Fruit fly (Drosophila melanogaster) whole organism, adult: Measurements from ENCODE around the gene DEF8.
A peak's percentile ranks its signal among the peaks of the same experiment; 100 is the strongest.

Source experiments
- CG11617 ChIP-seq: fragments of 200-800 bp; sonication (Bioruptor generic); optimal IDR thresholded peaks from 2 replicates; lab custom pipeline; 2017; ENCODE audit warnings: mild to moderate bottlenecking, missing biosample characterization, missing genetic modification reagents, missing genetic modification characterization
- CG12768 ChIP-seq: fragments of 200-800 bp; sonication (Bioruptor generic); optimal IDR thresholded peaks from 2 replicates; lab custom pipeline; 2017; ENCODE audit warnings: missing biosample characterization, missing genetic modification characterization, mild to moderate bottlenecking, moderate library complexity, missing genetic modification reagents
- CG14711 ChIP-seq: fragments of 200-800 bp; sonication (Bioruptor generic); optimal IDR thresholded peaks from 2 replicates; lab custom pipeline; 2018; ENCODE audit warnings: missing biosample characterization, mild to moderate bottlenecking, missing genetic modification characterization, moderate library complexity
- CG1620 ChIP-seq: fragments of 200-800 bp; sonication (Bioruptor generic); optimal IDR thresholded peaks from 2 replicates; lab custom pipeline; 2016; ENCODE audit warnings: missing biosample characterization, missing genetic modification characterization
- CG33017 ChIP-seq: fragments of 200-800 bp; sonication (Bioruptor generic); optimal IDR thresholded peaks from 2 replicates; lab custom pipeline; 2018; ENCODE audit warnings: missing biosample characterization, mild to moderate bottlenecking, missing genetic modification characterization, moderate library complexity
- CG5204 ChIP-seq: fragments of 200-800 bp; sonication (Bioruptor generic); optimal IDR thresholded peaks from 2 replicates; lab custom pipeline; 2016; ENCODE audit warnings: missing biosample characterization, missing genetic modification characterization
- CG7045 ChIP-seq: fragments of 200-800 bp; sonication (Bioruptor generic); optimal IDR thresholded peaks from 2 replicates; lab custom pipeline; 2017; ENCODE audit warnings: missing biosample characterization, mild to moderate bottlenecking, missing genetic modification characterization
- CG7101 ChIP-seq: fragments of 200-800 bp; sonication (Bioruptor generic); optimal IDR thresholded peaks from 2 replicates; lab custom pipeline; 2018; ENCODE audit warnings: missing biosample characterization, mild to moderate bottlenecking, missing genetic modification characterization, moderate library complexity
- Clk ChIP-seq: fragments of 200-800 bp; sonication (Bioruptor generic); optimal IDR thresholded peaks from 2 replicates; lab custom pipeline; 2017; ENCODE audit warnings: missing biosample characterization, missing genetic modification characterization
- Crg-1 ChIP-seq: fragments of 200-800 bp; sonication (Bioruptor generic); optimal IDR thresholded peaks from 2 replicates; lab custom pipeline; 2016; ENCODE audit warnings: missing biosample characterization, missing genetic modification characterization
- Hr96 ChIP-seq: fragments of 200-800 bp; sonication (Bioruptor generic); optimal IDR thresholded peaks from 2 replicates; lab custom pipeline; 2016; ENCODE audit warnings: missing biosample characterization, missing genetic modification characterization
- Mnt ChIP-seq: fragments of 200-800 bp; sonication (Bioruptor generic); optimal IDR thresholded peaks from 2 replicates; lab custom pipeline; 2016; ENCODE audit warnings: missing biosample characterization, mild to moderate bottlenecking, missing genetic modification characterization
- bab1 ChIP-seq: fragments of 200-800 bp; sonication (Bioruptor generic); optimal IDR thresholded peaks from 3 replicates; lab custom pipeline; 2019; ENCODE audit warnings: missing biosample characterization, mild to moderate bottlenecking, missing genetic modification characterization, moderate library complexity
- cic ChIP-seq: fragments of 200-800 bp; sonication (Bioruptor generic); optimal IDR thresholded peaks from 2 replicates; lab custom pipeline; 2017; ENCODE audit warnings: missing biosample characterization, mild to moderate bottlenecking, missing genetic modification characterization, moderate library complexity
- cnc ChIP-seq, 2 experiments: fragments of >200 bp; optimal IDR thresholded peaks; 2 replicates each; lab custom pipeline; 2017
- kay ChIP-seq: fragments of 200-800 bp; sonication (Bioruptor generic); peaks from one replicate; lab custom pipeline; 2016; ENCODE audit warnings: missing biosample characterization, missing genetic modification characterization, borderline replicate concordance
- ovo ChIP-seq: fragments of 200-800 bp; sonication (Bioruptor generic); optimal IDR thresholded peaks from 2 replicates; lab custom pipeline; 2016; ENCODE audit warnings: missing biosample characterization, missing genetic modification characterization
- pad ChIP-seq: fragments of 200-800 bp; sonication (Bioruptor generic); optimal IDR thresholded peaks from 3 replicates; lab custom pipeline; 2017; ENCODE audit warnings: missing biosample characterization, missing genetic modification characterization, mild to moderate bottlenecking, moderate library complexity, missing genetic modification reagents
- tj ChIP-seq: fragments of 200-800 bp; sonication (Bioruptor generic); optimal IDR thresholded peaks from 3 replicates; lab custom pipeline; 2017; ENCODE audit warnings: missing biosample characterization, mild to moderate bottlenecking, missing genetic modification characterization, moderate library complexity
- toe ChIP-seq: fragments of 200-800 bp; sonication (Bioruptor generic); optimal IDR thresholded peaks from 2 replicates; lab custom pipeline; 2016; ENCODE audit warnings: missing biosample characterization, missing genetic modification characterization

Gene DEF8

dm6 chr3L:12099329-12100031 is 32.5 kb upstream of the DEF8 start:
- TF ChIP-seq Mnt (GFP tag; lab: Kevin White, UChicago) (no peak), cic (GFP tag; lab: Kevin White, UChicago) (no peak), kay (GFP tag; lab: Kevin White, UChicago) (no peak), cnc (optimal IDR thresholded peaks at IDR 0.05; lab: Kevin White, UChicago) (no peak), toe (no peak), ovo (GFP tag; lab: Kevin White, UChicago) (no peak), Hr96 (no peak), Clk (no peak), CG7101 (tag; lab: Kevin White, UChicago) (no peak), CG14711 (tag; lab: Kevin White, UChicago) (no peak), CG11617 (GFP tag; lab: Kevin White, UChicago) (no peak), CG12768 (no peak), bab1 (no peak), CG7045 (GFP tag; lab: Kevin White, UChicago) (no peak), tj (no peak), CG33017 (tag; lab: Kevin White, UChicago) (no peak)

- TF ChIP-seq ovo (GFP tag; lab: Kevin White, UChicago) (no peak), Mnt (GFP tag; lab: Kevin White, UChicago) (no peak), cnc (optimal IDR thresholded peaks at IDR 0.05; lab: Kevin White, UChicago) (no peak), kay (GFP tag; lab: Kevin White, UChicago) (no peak), pad (no peak), CG7045 (GFP tag; lab: Kevin White, UChicago) (no peak), CG7101 (tag; lab: Kevin White, UChicago) (no peak), Hr96 (no peak), CG14711 (tag; lab: Kevin White, UChicago) (no peak), CG33017 (tag; lab: Kevin White, UChicago) (no peak)
Measured at dm6 chr3L:12101924-12102383, 30.0 kb upstream of the DEF8 start.

DNA sequence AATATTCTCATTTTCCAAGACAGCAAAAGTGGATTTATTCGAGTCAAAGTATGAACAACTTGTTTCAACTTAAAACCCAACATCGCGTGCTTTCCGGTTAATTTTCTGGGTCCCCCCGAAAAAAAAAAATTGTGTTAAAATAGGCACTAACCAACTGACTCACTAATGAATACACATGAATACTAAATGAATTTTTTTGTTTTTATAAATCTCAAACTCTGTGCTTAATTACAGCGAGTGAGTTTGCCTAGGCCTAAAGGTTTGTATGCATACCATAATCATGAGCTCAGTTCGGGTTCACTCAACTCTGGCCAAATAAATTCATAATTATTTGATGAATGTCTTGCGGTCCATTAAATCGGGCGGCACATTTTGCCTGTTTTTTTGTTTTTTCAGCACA is 24.6 kb upstream of the DEF8 start:
- no peak for TF ChIP-seq CG11617 (GFP tag; lab: Kevin White, UChicago)
- no peak for TF ChIP-seq cnc (optimal IDR thresholded peaks at IDR 0.05; lab: Kevin White, UChicago)
- no peak for TF ChIP-seq cic (GFP tag; lab: Kevin White, UChicago)
- no peak for TF ChIP-seq tj
- no peak for TF ChIP-seq toe
- TF ChIP-seq CG33017 (tag; lab: Kevin White, UChicago), result no peak
- TF ChIP-seq Crg-1 (GFP tag; lab: Kevin White, UChicago), result no peak

DNA sequence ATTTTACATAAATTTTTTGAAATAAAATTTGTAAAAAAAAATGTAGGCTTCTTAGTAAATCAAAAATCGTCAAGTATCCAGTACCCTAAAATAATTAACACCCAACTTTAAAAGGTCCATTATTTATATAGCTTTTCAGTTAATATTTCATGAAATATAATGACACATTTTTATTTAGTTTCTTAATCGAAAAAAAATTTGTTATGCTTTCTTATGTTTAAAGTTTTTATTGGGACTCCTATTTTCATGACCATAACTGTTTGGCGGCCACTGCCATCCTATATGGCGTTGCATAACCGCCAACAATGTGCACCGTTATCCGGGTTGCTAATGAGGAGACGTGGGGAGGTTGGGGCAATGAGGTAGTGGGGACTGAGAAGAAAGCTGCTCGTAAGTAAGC is 23.4 kb upstream of the DEF8 start:
- TF ChIP-seq kay (GFP tag; lab: Kevin White, UChicago) (no peak), Mnt (GFP tag; lab: Kevin White, UChicago) (no peak), CG7045 (GFP tag; lab: Kevin White, UChicago) (no peak), Clk (no peak), ovo (GFP tag; lab: Kevin White, UChicago) (no peak), CG1620 (GFP tag; lab: Kevin White, UChicago) (no peak), bab1 (no peak), tj (no peak), CG5204 (GFP tag; lab: Kevin White, UChicago) (no peak), toe (no peak), Hr96 (no peak), Crg-1 (GFP tag; lab: Kevin White, UChicago) (no peak), pad (no peak), CG33017 (tag; lab: Kevin White, UChicago) (no peak), CG11617 (GFP tag; lab: Kevin White, UChicago) (no peak), cnc (optimal IDR thresholded peaks at IDR 0.05; lab: Kevin White, UChicago) (no peak), CG14711 (tag; lab: Kevin White, UChicago) (no peak), CG12768 (no peak), cic (GFP tag; lab: Kevin White, UChicago) (no peak), CG7101 (tag; lab: Kevin White, UChicago) (no peak)

dm6 chr3L:12109045-12109632 is 22.8 kb upstream of the DEF8 start:
- TF ChIP-seq cic (GFP tag; lab: Kevin White, UChicago), result no peak
- TF ChIP-seq CG5204 (GFP tag; lab: Kevin White, UChicago), result no peak
- no peak for TF ChIP-seq Hr96
- no peak for TF ChIP-seq CG7101 (tag; lab: Kevin White, UChicago)
- TF ChIP-seq CG14711 (tag; lab: Kevin White, UChicago), result no peak

DNA sequence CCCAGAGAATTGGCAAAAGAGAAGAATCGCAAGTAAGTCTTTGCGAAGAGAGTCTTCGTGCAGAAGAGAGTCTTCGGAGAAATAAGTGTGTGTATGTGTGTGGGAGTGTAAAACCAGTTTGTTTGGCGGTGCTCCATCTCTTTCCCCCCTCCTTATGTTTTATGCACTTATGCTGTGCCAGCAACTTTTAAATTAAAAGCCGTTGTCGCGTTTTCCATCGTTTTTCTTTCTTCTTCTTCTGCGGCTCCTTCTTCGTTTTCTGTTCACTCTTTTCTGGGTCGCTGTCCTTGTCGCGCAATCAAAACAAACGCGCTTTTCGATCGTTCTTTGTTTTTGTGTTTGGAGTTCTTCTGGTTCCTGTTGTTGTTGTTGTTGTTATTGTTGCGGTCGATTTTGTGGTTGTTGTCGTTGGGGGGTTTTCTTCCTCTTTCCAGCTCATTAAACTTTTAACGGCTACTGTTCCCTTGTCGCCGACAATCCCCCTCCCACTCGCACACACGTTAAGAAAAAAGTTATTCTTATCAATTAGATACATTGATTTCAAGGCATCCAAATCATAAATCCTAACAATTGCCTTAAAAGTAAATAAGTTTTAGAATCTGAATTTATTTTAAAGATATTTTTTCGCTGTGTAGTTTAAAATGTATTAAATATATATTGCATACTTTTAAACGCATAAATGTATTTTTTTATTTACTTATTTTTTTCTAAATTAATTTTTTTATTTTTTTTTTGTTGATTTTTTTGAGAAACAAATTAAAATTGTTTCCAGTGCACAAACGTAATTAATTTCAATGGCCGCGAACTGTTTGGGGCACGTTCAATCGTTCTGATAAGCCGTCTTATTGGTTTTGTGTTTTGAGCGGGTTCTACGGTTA is 20.6 kb upstream of the DEF8 start:
- TF ChIP-seq cic (GFP tag; lab: Kevin White, UChicago), result no peak
- peak; percentile 58 for TF ChIP-seq bab1
- no peak for TF ChIP-seq Hr96
- TF ChIP-seq CG12768, result no peak
- peak; percentile 42 for TF ChIP-seq pad
- peak; percentile 99 for TF ChIP-seq tj
- TF ChIP-seq CG7101 (tag; lab: Kevin White, UChicago), result peak; percentile 40
- TF ChIP-seq CG11617 (GFP tag; lab: Kevin White, UChicago), result peak; percentile 24
- TF ChIP-seq CG14711 (tag; lab: Kevin White, UChicago), result peak; percentile 61
- TF ChIP-seq Clk, result no peak
- no peak for TF ChIP-seq ovo (GFP tag; lab: Kevin White, UChicago)
